Worm (Caenorhabditis elegans) whole organism, dauer: ENCODE results near the gene strd-1.

Source experiments
- unc-62 ChIP-seq: sonication (generic microtip); optimal IDR thresholded peaks from 2 replicates; lab custom pipeline; 2017; ENCODE audit warnings: missing biosample characterization, missing genetic modification reagents, missing genetic modification characterization

The strd-1 gene

ce11 chrIII:10947155-10947554 lies at the start of gene strd-1:
Gene strd-1, plus strand, starts transcription at chrIII:10947455.
- no peak for TF ChIP-seq unc-62 (GFP tag; lab: Kevin White, UChicago)

ce11 chrIII:10902341-10902740 lies 44.9 kb upstream of the strd-1 start, which contains the start of gene unc-119:
Gene unc-119, plus strand, starts transcription at chrIII:10902641.
- no peak for TF ChIP-seq unc-62 (GFP tag; lab: Kevin White, UChicago)

- TF ChIP-seq unc-62 (GFP tag; lab: Kevin White, UChicago) = no peak
These were observed 44.1 kb upstream of the strd-1 start for ce11 chrIII:10903009-10903609.

- TF ChIP-seq unc-62 (GFP tag; lab: Kevin White, UChicago) = no peak
These were observed 42.8 kb upstream of the strd-1 start for ce11 chrIII:10904320-10904961.

ce11 chrIII:10905112-10905511 lies 42.1 kb upstream of the strd-1 start:
- TF ChIP-seq unc-62 (GFP tag; lab: Kevin White, UChicago) = no peak

- no peak for TF ChIP-seq unc-62 (GFP tag; lab: Kevin White, UChicago)
These were observed 40.9 kb upstream of the strd-1 start for ce11 chrIII:10906325-10906724.

ce11 chrIII:10907678-10908217 lies 39.5 kb upstream of the strd-1 start:
- no peak for TF ChIP-seq unc-62 (GFP tag; lab: Kevin White, UChicago)

- TF ChIP-seq unc-62 (GFP tag; lab: Kevin White, UChicago) = no peak
These were observed 38.7 kb upstream of the strd-1 start for ce11 chrIII:10908543-10908942.

- no peak for TF ChIP-seq unc-62 (GFP tag; lab: Kevin White, UChicago)
These were observed 38.1 kb upstream of the strd-1 start for ce11 chrIII:10909166-10909565.

- TF ChIP-seq unc-62 (GFP tag; lab: Kevin White, UChicago) = no peak
These were observed 36.1 kb upstream of the strd-1 start, which contains the start of gene cut-6 for ce11 chrIII:10911160-10911559. Gene cut-6, plus strand, starts transcription at chrIII:10911460.

ce11 chrIII:10914971-10915370 lies 32.3 kb upstream of the strd-1 start:
- no peak for TF ChIP-seq unc-62 (GFP tag; lab: Kevin White, UChicago)

ce11 chrIII:10920044-10920443 lies 27.2 kb upstream of the strd-1 start, which contains the start of gene vab-7:
Gene vab-7, plus strand, starts transcription at chrIII:10920344.
- TF ChIP-seq unc-62 (GFP tag; lab: Kevin White, UChicago) = no peak

- TF ChIP-seq unc-62 (GFP tag; lab: Kevin White, UChicago) = no peak
These were observed 25.8 kb upstream of the strd-1 start for ce11 chrIII:10921474-10921873.

- TF ChIP-seq unc-62 (GFP tag; lab: Kevin White, UChicago) = no peak
These were observed 23.7 kb upstream of the strd-1 start for ce11 chrIII:10923539-10923938.

ce11 chrIII:10930850-10931249 lies 16.4 kb upstream of the strd-1 start, which contains the start of gene M142.5:
Gene M142.5, plus strand, starts transcription at chrIII:10931201.
- no peak for TF ChIP-seq unc-62 (GFP tag; lab: Kevin White, UChicago)

- no peak for TF ChIP-seq unc-62 (GFP tag; lab: Kevin White, UChicago)
These were observed 13.9 kb upstream of the strd-1 start, which contains the start of gene M142.8 for ce11 chrIII:10933331-10933730. Gene M142.8, plus strand, starts transcription at chrIII:10933631.
